Worm (Caenorhabditis elegans): ENCODE data around the gene T24H10.4.

DNA sequence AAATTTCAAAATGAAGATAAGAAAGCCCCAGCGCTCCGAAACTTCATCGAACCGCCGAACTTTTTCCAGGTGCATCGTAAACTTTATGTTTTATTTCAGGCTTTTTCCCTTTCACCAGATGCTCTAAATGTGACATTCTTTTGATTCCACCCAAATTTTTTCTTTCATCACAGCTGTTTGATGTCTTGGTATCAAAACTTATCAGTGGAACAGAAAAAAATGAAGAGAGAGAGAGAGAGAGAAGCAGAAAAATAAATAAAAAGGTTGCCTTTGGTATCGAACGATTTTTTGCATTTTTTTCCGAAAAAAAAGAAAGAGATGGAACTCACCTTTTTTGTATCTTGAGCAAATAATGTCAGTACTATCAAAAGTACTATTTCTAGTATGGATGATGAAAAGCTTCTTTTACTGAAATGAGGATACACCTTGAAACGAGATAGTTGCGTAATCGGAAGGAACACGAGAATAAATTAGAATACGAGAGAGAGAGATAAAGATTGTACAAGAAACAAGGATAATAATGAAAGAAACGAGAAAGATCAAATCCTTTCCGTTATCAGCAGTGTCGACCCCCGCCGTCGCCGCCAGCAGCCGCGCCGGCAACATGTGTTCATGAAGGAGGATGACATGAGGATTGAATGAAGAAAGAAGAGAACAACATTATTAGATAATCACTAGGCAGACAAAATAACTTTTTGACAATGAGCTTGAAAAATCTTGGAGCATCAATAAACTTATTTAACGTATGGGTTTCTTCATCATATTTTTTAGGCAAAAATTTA is 33.0 kb upstream of the T24H10.4 start:
- TF ChIP-seq ref-1 (GFP tag; conservative IDR thresholded peaks at IDR 0.05) (no peak), flt-1 (GFP tag; IDR thresholded peaks at IDR 0.05) (no peak), ztf-23 (GFP tag; IDR thresholded peaks at IDR 0.05) (no peak), tab-1 (GFP tag; IDR thresholded peaks at IDR 0.05) (no peak), med-1 (GFP tag; optimal IDR thresholded peaks at IDR 0.05; ENCODE audit: insufficient read depth) (no peak), T22C8.4 (GFP tag; IDR thresholded peaks at IDR 0.05) (no peak)

Measured in whole organism, midembryonic.